Worm (Caenorhabditis elegans): ENCODE results near the gene W06G6.15.

ce11 chrV:16610094-16610493 is 44.2 kb upstream of the W06G6.15 start:
- TF ChIP-seq lsy-27 (tag; optimal IDR thresholded peaks at IDR 0.05; ENCODE audit: borderline replicate concordance, insufficient read depth) (no peak), K11D2.4 (GFP tag; IDR thresholded peaks at IDR 0.05) (no peak), pha-4 (tag; optimal IDR thresholded peaks at IDR 0.05) (no peak), him-1 (tag; optimal IDR thresholded peaks at IDR 0.05) (no peak)
